Fruit fly (Drosophila melanogaster): ENCODE data around the gene CG43091.

- TF ChIP-seq CG34406 (GFP tag; optimal IDR thresholded peaks at IDR 0.05): no peak
- no peak for TF ChIP-seq dac (GFP tag; optimal IDR thresholded peaks at IDR 0.05)
- TF ChIP-seq OdsH (GFP tag; optimal IDR thresholded peaks at IDR 0.05): no peak
- TF ChIP-seq CG3919 (GFP tag; optimal IDR thresholded peaks at IDR 0.05): no peak
- no peak for TF ChIP-seq CG10631 (GFP tag; optimal IDR thresholded peaks at IDR 0.05)
- TF ChIP-seq CG3032 (tag; optimal IDR thresholded peaks at IDR 0.05): no peak
- no peak for TF ChIP-seq fkh (GFP tag; optimal IDR thresholded peaks at IDR 0.05)
- TF ChIP-seq Blimp-1 (GFP tag; optimal IDR thresholded peaks at IDR 0.05): no peak
- TF ChIP-seq Gug (GFP tag; IDR thresholded peaks at IDR 0.05): no peak
- TF ChIP-seq Smox (GFP tag; optimal IDR thresholded peaks at IDR 0.05): no peak
- TF ChIP-seq fd59A (GFP tag; optimal IDR thresholded peaks at IDR 0.05): no peak
- no peak for TF ChIP-seq CG32006 (GFP tag; optimal IDR thresholded peaks at IDR 0.05)
- no peak for TF ChIP-seq achi (GFP tag; optimal IDR thresholded peaks at IDR 0.05)
These were observed 15.6 kb downstream of the CG43091 start for dm6 chr3R:22752929-22753328.

Data from whole organism, prepupa.